Fruit fly (Drosophila melanogaster): ENCODE results near the gene CG17568.

- no peak for TF ChIP-seq bab1 (GFP tag; optimal IDR thresholded peaks at IDR 0.05)
- no peak for TF ChIP-seq Crg-1 (GFP tag; optimal IDR thresholded peaks at IDR 0.05)
- TF ChIP-seq pad (GFP tag; optimal IDR thresholded peaks at IDR 0.05): no peak
- TF ChIP-seq cnc (optimal IDR thresholded peaks at IDR 0.05): no peak
- peak; percentile 11 for TF ChIP-seq CG7045 (GFP tag; optimal IDR thresholded peaks at IDR 0.05)
- no peak for TF ChIP-seq Mnt (GFP tag; optimal IDR thresholded peaks at IDR 0.05)
- TF ChIP-seq CG5204 (GFP tag; optimal IDR thresholded peaks at IDR 0.05): no peak
- TF ChIP-seq Hr96 (GFP tag; optimal IDR thresholded peaks at IDR 0.05): no peak
- no peak for TF ChIP-seq ovo (GFP tag; optimal IDR thresholded peaks at IDR 0.05)
- TF ChIP-seq CG12768 (GFP tag; optimal IDR thresholded peaks at IDR 0.05): peak; percentile 8
- peak; percentile 33 for TF ChIP-seq CG33017 (tag; optimal IDR thresholded peaks at IDR 0.05)
- TF ChIP-seq cic (GFP tag; optimal IDR thresholded peaks at IDR 0.05): no peak
Observed at dm6 chr2L:19191789-19192297, 10.3 kb upstream of the CG17568 start.

All from whole organism, adult.